Fruit fly (Drosophila melanogaster): ENCODE results near the gene ninaA.

Gene ninaA

DNA sequence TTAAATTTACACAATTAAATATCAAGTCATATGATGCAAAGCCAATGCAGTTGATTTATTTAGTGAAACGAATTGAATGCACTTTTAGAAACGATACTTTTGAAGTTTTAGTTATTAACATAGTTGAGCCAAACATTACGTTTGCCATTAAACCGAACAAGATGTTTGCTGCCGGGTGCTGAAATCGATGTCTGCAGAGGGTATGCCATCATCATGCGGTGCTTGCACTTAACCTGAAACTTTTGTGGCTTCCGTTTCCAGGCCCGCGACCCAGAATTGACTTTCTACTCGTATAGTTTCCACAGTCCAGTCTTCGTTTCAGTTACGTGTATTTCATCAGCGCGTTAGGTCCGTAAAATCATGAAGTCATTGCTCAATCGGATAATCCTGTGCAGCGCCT is at the start of gene ninaA:
TSS of gene ninaA (plus strand) at position 301 of the 400 bp plus-strand sequence.
- no peak for TF ChIP-seq noc (tag; optimal IDR thresholded peaks at IDR 0.05)

DNA sequence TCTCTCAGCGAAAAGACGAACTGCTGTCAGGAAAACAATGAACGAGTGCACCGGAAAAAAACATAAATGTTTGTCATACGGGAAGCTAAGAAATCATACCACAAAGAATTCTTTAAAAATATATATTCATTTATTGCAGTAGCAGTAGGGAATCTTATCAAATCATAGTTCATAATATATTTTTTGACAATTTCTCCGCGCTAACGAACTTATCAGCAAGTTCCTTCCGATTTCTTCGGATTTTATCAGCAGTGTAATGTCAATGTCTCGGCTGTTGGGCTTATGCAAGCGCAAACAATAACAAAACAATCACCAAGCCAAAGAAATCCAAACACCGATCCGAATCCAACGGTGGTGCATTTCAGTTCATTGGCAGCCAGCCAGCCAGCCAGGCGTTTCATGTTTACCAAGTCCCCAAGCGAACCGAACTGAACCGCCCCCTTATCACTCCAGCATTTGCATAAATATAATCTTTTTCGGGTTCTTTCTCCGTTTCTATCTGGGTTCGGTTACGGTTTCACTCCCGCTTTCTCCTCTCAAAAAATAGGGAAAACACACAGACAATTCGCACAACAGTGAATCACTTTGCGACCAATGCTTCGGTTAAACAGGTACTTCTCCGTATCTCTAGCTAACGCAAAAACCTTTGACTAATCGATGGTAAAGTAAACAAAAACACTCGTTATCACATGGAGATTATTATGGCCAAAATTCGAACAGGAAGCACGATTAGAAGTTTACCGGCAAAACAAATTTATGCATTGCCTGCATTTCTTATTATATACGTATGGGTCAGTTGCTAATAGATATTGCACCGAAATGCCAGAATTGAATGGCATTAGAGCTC is 49.4 kb upstream of the ninaA start:
- TF ChIP-seq noc (tag; optimal IDR thresholded peaks at IDR 0.05) = no peak

DNA sequence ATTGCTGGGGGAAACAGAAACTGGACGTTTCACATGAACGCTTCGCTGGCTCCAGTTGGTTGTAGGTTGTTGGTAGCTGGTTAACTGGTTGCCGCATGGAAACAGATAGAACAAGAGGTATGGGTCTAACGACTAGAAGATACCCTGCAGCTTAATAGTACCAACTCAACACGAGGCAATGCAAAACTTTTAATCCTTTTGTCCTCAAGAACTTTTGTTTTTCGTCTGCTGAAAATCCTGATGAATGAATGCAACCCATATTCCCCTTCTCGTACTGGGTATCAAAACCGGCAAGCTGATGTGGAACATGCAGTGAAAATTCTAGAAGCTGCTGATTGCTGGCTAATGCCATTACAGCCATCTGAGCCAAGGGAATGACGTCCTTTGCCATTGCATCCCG is 39.1 kb upstream of the ninaA start:
- no peak for TF ChIP-seq noc (tag; optimal IDR thresholded peaks at IDR 0.05)

DNA sequence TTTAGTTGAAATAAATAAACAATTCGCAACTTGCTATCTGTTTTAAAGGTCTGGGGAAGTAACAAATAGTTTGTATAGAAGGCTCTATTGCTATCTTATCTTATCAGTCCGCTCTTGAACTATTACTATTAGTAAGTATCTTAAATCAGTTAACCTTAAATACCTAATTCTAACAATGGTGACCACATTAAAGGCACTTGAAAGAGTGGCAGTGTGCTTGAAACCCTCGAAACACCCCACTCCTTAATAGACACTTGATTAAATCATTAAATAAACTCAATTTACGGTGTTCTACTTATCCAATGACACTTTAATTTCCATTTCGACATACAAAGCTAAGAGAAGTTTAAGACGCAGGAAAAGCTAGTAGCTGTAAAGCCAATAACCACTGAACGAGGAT is 38.3 kb upstream of the ninaA start:
- TF ChIP-seq noc (tag; optimal IDR thresholded peaks at IDR 0.05) = peak; percentile 67

DNA sequence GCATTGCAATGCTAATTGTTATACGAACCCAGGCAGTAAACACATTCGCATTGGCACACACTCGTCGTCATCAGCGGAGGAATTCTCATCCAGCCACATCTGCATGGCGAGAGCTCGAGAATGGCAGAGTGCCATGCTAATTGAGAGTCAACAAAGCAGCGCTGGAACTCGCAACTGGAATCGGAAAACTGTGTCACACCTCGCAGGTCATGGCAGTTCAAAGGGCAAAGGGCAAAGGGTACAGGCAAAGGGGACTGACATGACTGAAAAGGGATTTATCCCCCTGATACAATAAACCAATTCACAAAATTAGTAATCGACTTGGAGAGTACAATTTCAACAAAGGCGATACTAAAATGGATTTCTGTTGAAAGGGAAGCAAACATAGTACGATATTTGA is 37.1 kb upstream of the ninaA start:
- TF ChIP-seq noc (tag; optimal IDR thresholded peaks at IDR 0.05) = no peak

DNA sequence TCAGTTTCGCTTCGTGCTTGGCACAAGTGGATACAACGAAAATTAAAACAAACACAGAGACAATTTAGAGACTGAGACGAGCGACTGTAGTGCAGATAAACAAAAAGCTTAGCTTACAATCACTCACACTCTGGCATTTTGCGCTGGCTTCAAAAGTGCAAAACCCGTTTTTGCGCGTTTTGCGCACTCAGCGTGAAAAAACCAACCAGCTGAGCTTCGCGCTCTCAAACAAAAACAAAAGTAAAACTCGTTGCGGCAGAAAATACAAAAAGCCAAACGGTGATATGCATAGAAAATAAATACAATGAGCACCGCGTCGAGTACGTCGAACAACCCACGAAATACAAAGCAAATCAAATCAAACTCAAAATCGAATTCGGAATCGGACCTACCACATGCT is 36.4 kb upstream of the ninaA start:
- no peak for TF ChIP-seq noc (tag; optimal IDR thresholded peaks at IDR 0.05)

DNA sequence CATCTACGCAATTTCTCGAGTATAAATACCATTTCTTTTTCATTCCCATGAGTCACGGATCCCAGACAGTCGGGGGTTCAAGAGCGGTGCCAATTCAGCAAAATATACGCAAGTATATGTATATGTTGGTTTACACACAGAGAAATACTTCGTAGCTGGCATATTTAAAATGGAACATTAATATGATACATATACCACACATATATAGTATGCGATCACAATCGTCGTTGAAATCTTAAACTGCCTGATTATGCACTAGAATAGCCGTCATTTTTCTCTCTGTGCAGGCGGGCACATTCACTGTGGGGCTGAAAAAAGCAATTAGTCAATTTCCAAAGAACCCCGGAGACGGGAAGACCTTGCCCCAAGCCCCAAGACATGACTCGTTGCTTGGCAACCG is 35.4 kb upstream of the ninaA start:
- TF ChIP-seq noc (tag; optimal IDR thresholded peaks at IDR 0.05) = peak; percentile 84

DNA sequence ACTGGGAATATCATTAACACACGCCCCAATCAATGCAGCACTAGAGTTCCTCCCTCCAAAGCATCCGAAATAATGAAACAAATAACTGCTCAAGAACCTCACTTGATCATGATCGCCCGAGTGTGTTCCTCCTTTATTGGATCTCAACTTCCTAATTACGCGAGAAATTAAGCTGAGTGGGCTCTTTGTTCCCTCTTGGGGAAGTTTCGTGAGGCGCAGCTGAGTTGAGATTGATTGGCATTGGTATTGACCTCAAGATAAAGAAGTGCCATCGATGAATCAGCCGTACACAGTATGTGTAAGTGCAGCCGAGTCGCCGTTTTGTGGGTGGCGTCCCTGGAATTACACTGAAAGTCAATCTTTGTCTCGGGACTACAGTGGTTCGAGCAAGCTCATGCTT is 34.2 kb upstream of the ninaA start:
- TF ChIP-seq noc (tag; optimal IDR thresholded peaks at IDR 0.05) = no peak

DNA sequence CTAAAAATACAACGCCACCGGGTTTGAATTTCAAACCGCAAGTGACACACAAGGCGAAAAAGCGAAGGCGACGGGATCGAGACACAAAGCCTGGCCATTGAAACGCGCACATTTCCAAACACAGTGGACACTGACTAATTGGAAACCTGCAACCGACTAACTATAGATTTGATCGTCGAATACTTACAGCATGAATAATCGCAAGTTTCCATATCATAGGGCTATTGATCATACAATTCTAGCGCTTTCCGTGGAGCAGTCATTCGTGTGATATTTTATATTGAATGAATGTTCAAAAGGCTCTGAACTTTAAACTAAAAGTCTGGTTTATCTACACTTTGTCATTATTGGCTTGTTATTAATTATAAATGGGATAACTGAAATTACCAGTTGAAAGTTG is 33.8 kb upstream of the ninaA start:
- no peak for TF ChIP-seq noc (tag; optimal IDR thresholded peaks at IDR 0.05)

DNA sequence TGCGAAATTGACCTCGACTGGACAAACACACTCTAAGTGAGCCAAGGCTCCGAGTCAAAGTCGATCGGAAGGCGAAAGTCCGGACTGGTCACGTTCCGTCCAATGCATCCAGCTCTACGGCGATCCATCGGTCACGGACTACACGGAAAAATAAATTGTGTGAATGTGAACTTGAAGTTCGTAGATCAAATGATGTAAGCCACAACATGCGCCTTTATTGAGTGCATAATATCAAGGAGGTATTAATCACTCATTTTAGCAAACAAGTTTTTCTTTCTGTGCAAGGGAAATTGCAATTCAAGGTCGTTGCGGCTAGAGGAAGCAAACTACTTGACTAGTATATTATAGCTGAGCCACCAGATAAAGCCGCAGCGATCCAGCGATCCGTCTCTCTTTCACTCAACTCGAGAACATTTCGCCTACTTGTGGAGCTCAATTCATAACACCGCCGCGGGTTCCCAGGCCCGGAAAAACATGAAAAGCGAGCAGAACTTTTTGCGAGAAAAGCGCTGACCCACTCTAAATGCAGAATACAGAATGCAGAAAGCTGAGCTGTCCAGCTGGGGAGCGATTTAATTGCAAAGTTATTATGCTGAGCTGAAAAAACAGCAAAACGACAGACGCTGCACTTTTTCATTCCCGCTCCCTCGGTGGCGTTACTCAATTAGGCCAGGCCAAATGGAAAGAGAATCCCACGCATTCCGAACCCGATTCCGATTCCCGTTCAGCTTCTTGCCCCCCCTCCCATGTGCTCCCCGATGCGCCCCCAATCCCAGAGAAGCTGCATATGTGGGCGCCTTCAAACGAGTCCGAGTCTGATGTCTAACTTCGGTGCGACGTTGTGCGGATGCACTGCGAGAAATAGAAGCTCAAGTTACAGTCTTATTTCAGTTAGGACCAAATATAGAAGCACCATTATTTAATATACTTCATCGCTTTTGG is 33.0 kb upstream of the ninaA start:
- TF ChIP-seq noc (tag; optimal IDR thresholded peaks at IDR 0.05) = no peak

DNA sequence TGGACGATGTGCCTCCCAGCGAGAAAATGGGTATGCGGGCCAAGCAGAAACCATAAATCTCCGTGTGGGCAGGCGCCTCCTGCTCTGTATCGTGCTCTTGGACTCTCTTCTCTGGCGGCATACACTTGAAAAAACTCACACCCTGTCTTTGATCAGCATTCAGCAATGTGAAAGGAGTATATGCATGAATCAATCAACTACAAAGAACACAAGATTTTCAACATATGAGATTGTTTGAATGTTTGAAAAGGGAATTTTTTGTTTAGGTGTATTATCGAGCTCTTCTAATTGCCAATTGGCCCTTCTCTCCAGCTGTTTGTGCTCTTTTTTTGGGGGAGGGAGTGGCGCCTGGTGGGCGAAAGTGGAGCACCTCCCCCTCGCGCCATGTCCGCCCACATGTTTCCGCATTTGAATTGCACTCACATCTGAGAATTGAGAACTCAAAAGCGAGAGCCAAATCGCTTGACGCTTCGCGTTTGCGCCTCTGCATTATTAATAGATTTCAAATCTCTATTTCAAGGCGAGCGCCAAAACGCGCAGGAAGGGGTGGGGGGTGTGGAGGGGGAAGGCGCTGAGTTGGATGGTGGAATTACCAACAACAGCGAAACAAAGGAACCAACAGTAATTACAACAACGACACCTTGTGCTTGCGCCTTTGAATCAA is 31.6 kb upstream of the ninaA start:
- TF ChIP-seq noc (tag; optimal IDR thresholded peaks at IDR 0.05) = peak; percentile 45

DNA sequence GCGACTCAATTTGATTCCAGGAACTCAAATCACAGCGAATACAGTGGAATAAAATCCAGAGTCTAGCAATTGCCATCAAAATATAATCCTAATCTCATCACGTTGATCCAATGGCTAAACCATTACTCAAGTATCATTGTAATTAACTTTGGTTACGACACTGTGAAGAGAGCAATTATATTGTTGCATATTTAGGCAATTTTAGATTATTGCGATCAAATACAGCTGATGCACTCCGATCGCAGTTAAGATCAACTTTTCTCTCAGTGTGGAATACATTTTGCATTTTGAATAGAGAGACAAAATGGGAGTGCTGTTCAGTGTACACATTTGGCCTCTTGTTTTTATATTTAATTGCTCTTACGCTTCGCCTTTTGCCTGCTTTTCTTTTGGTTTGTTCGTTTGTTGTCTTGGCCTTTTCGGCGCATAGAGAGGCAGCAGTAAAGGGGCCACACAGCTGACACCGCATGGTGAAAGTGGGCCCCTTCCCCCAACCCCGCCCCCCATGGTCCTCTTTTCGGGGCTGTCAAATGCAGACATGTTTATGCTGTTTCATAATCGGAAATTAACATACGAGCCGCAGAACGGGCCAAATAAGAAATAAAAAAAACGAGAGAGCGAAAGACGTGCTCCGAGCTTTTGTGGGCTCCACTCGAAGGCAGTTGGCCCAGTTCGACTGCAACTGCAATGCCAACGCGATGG is 30.8 kb upstream of the ninaA start:
- TF ChIP-seq noc (tag; optimal IDR thresholded peaks at IDR 0.05) = peak; percentile 38

DNA sequence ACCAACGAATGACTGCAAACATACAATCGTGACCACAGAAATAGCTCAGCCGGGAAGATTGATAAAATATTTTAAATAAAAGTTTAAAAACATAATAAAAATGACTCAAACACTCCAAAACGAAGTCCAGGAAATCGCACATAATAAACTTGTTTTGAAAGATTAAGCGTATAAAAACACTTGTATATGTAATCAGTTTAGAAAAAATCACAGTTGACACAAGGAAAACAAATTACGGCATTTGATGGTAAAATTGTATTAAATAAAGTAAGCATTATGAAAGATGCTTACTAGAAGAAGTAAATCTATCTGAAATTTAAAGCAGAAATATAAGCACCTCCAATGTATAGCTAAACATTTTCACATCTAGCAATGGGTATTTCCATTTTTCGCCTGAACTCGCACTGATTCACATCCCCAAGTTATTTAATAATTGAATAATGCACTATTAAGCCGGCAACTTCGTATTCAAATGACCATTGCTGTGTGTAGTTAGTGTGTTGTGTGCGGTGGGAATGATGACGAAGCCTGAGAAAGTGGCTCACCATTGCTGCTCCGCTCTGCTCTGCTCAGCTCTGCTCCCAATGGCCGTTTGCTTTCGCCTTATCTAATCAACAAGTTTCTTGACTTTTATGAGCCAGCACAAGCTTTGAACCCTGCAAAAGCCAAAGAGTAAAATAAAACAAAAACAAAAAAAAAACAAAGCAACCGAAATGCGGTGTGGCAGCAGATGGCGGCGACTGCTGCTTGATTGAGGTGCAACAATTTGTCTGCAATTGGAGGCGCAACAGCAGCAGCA is 29.7 kb upstream of the ninaA start:
- TF ChIP-seq noc (tag; optimal IDR thresholded peaks at IDR 0.05) = peak; percentile 75

DNA sequence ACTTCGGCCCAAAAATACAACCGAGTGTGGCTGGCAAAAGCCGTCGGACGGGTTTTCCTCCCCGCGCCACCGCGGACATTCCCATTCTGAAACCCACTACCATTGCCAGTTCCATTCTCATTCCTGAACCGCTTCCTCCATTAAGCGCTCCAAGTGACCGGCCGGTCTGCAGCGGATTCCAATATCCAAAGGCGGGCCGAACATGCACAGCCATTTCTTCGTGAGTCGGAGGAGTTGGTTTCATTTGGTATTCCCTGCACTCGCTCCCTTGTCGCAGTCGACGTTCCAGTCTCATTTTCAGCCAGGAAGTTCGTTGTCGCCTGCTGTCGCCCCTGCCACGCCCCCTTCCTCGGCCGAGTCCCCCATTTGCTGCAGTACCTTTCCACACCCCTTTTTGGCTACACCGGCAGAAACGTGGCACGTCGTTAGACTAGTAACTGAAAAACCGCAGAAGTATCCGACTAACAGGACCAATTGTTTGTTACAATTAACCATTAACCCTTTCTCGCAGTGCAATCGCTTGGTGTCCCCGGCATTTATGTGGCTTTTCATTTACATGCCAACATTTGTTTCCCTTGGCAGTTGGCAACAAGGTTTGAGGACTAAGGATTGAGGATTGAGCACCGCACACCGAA is 29.0 kb upstream of the ninaA start:
- no peak for TF ChIP-seq noc (tag; optimal IDR thresholded peaks at IDR 0.05)

Data from whole organism, larva.